Fruit fly (Drosophila melanogaster) whole organism, embryonic: Measurements from ENCODE around the gene CG6569.

Source experiments
- CG10321 ChIP-seq: fragments of 200-800 bp; sonication (Bioruptor generic); IDR thresholded peaks from 2 replicates; pipeline ENCODE4 v1.3.6; 2022; ENCODE audit warnings: missing biosample characterization, missing genetic modification characterization
- CG10462 ChIP-seq: fragments of 200-800 bp; sonication (Bioruptor generic); optimal IDR thresholded peaks from 2 replicates; lab custom pipeline; 2016; ENCODE audit warnings: missing biosample characterization, missing genetic modification characterization
- CG11247 ChIP-seq: fragments of 200-800 bp; sonication (Bioruptor generic); IDR thresholded peaks from 2 replicates; pipeline ENCODE4 v1.3.6; 2022; ENCODE audit warnings: missing biosample characterization, missing genetic modification characterization
- CG12104 ChIP-seq: fragments of 200-800 bp; sonication (Bioruptor generic); optimal IDR thresholded peaks from 3 replicates; lab custom pipeline; 2016; ENCODE audit warnings: missing biosample characterization, missing genetic modification characterization
- CG13296 ChIP-seq: fragments of 200-800 bp; sonication (Bioruptor generic); optimal IDR thresholded peaks from 3 replicates; lab custom pipeline; 2018; ENCODE audit warnings: missing biosample characterization, mild to moderate bottlenecking, missing genetic modification characterization
- CG16779 ChIP-seq: fragments of 200-800 bp; sonication (Bioruptor generic); IDR thresholded peaks from 2 replicates; pipeline ENCODE4 v1.3.6; 2022; ENCODE audit warnings: missing biosample characterization, missing genetic modification characterization
- CG17186 ChIP-seq: fragments of 200-800 bp; sonication (Bioruptor generic); optimal IDR thresholded peaks from 3 replicates; lab custom pipeline; 2017; ENCODE audit warnings: missing biosample characterization, missing genetic modification reagents, missing genetic modification characterization
- CG17328 ChIP-seq: fragments of 200-800 bp; sonication (Bioruptor generic); IDR thresholded peaks from 2 replicates; pipeline ENCODE4 v1.3.6; 2022; ENCODE audit warnings: missing biosample characterization, missing genetic modification characterization
- CG1792 ChIP-seq: fragments of 200-800 bp; sonication (Bioruptor generic); optimal IDR thresholded peaks from 2 replicates; lab custom pipeline; 2016; ENCODE audit warnings: missing biosample characterization, missing genetic modification characterization
- CG18011 ChIP-seq: fragments of 200-800 bp; sonication (Bioruptor generic); optimal IDR thresholded peaks from 2 replicates; lab custom pipeline; 2017; ENCODE audit warnings: missing biosample characterization, missing genetic modification characterization, mild to moderate bottlenecking, moderate library complexity, missing genotype
- CG18619 ChIP-seq: fragments of 200-800 bp; sonication (Bioruptor generic); optimal IDR thresholded peaks from 3 replicates; lab custom pipeline; 2017; ENCODE audit warnings: missing biosample characterization, mild to moderate bottlenecking, missing genetic modification characterization
- CG31224 ChIP-seq: fragments of 200-800 bp; sonication (Bioruptor generic); IDR thresholded peaks from 2 replicates; pipeline ENCODE4 v1.3.6; 2022; ENCODE audit warnings: missing biosample characterization, missing genetic modification characterization
- CG32767 ChIP-seq: fragments of 200-800 bp; sonication (Bioruptor generic); IDR thresholded peaks from 2 replicates; pipeline ENCODE4 v1.3.6; 2022; ENCODE audit warnings: missing biosample characterization, missing genetic modification characterization
- CG4424 ChIP-seq: fragments of 200-800 bp; sonication (Bioruptor generic); optimal IDR thresholded peaks from 3 replicates; lab custom pipeline; 2016; ENCODE audit warnings: missing biosample characterization, missing genetic modification characterization
- CG4730 ChIP-seq: fragments of 200-800 bp; sonication (Bioruptor generic); IDR thresholded peaks from 2 replicates; pipeline ENCODE4 v1.3.6; 2022; ENCODE audit warnings: missing biosample characterization, missing genetic modification characterization
- CG6765 ChIP-seq: fragments of 200-800 bp; sonication (Bioruptor generic); optimal IDR thresholded peaks from 3 replicates; lab custom pipeline; 2017; ENCODE audit warnings: missing biosample characterization, mild to moderate bottlenecking, missing genetic modification characterization
- CG7839 ChIP-seq: fragments of 200-800 bp; sonication (Bioruptor generic); optimal IDR thresholded peaks from 3 replicates; lab custom pipeline; 2018; ENCODE audit warnings: missing biosample characterization, mild to moderate bottlenecking, missing genetic modification characterization, moderate library complexity
- CG8089 ChIP-seq: fragments of 200-800 bp; sonication (Bioruptor generic); optimal IDR thresholded peaks from 3 replicates; lab custom pipeline; 2016; ENCODE audit warnings: missing biosample characterization, missing genetic modification characterization
- CG8924 ChIP-seq: fragments of 200-800 bp; optimal IDR thresholded peaks from 3 replicates; lab custom pipeline; 2019; ENCODE audit warnings: missing biosample characterization, mild to moderate bottlenecking, missing genetic modification characterization, moderate library complexity
- CTCF ChIP-seq: fragments of 200-800 bp; sonication (Bioruptor generic); optimal IDR thresholded peaks from 2 replicates; lab custom pipeline; 2017; ENCODE audit warnings: missing biosample characterization, mild to moderate bottlenecking, missing genetic modification characterization, moderate library complexity
- Gsc ChIP-seq: fragments of 200-800 bp; sonication (Bioruptor generic); IDR thresholded peaks from 2 replicates; pipeline ENCODE4 v1.3.6; 2022; ENCODE audit warnings: missing biosample characterization, missing genetic modification characterization
- HmgZ ChIP-seq: fragments of 200-800 bp; sonication (Bioruptor generic); optimal IDR thresholded peaks from 2 replicates; lab custom pipeline; 2018; ENCODE audit warnings: missing biosample characterization, mild to moderate bottlenecking, missing genetic modification characterization
- Hsf ChIP-seq: fragments of 200-800 bp; sonication (Bioruptor generic); optimal IDR thresholded peaks from 3 replicates; lab custom pipeline; 2016; ENCODE audit warnings: missing biosample characterization, missing genetic modification characterization
- Jarid2 ChIP-seq: fragments of 200-800 bp; sonication (Bioruptor generic); optimal IDR thresholded peaks from 3 replicates; lab custom pipeline; 2017; ENCODE audit warnings: mild to moderate bottlenecking, missing biosample characterization, missing genetic modification reagents, missing genetic modification characterization
- Med ChIP-seq: fragments of 200-800 bp; sonication (Bioruptor generic); peaks from one replicate; lab custom pipeline; 2016; ENCODE audit warnings: missing biosample characterization, missing genetic modification characterization, mild to moderate bottlenecking, inconsistent platforms, moderate library complexity
- Myb ChIP-seq: fragments of 200-800 bp; sonication (Bioruptor generic); optimal IDR thresholded peaks from 2 replicates; lab custom pipeline; 2016; ENCODE audit warnings: missing biosample characterization, missing genetic modification characterization
- Ptx1 ChIP-seq: fragments of 200-800 bp; sonication (Bioruptor generic); IDR thresholded peaks from 2 replicates; pipeline ENCODE4 v1.3.6; 2022; ENCODE audit warnings: missing biosample characterization, missing genetic modification characterization
- Six4 ChIP-seq: fragments of 200-800 bp; sonication (Bioruptor generic); optimal IDR thresholded peaks from 2 replicates; lab custom pipeline; 2016; ENCODE audit warnings: missing biosample characterization, missing genetic modification characterization
- TFAM ChIP-seq: fragments of 200-800 bp; sonication (Bioruptor generic); optimal IDR thresholded peaks from 2 replicates; lab custom pipeline; 2017; ENCODE audit warnings: missing biosample characterization, missing genetic modification characterization, inconsistent platforms
- caup ChIP-seq: fragments of 200-800 bp; sonication (Bioruptor generic); optimal IDR thresholded peaks from 3 replicates; lab custom pipeline; 2017; ENCODE audit warnings: missing biosample characterization, mild to moderate bottlenecking, missing genetic modification characterization, moderate library complexity; ENCODE audit not compliant: severe bottlenecking
- cwo ChIP-seq: fragments of 200-800 bp; sonication (Bioruptor generic); optimal IDR thresholded peaks from 3 replicates; lab custom pipeline; 2017; ENCODE audit warnings: missing biosample characterization, missing genetic modification characterization, mild to moderate bottlenecking, moderate library complexity, missing genetic modification reagents
- dm ChIP-seq: fragments of 200-800 bp; sonication (Bioruptor generic); optimal IDR thresholded peaks from 3 replicates; lab custom pipeline; 2016; ENCODE audit warnings: missing biosample characterization, missing genetic modification characterization
- esg ChIP-seq: fragments of 200-800 bp; sonication (Bioruptor generic); conservative IDR thresholded peaks from 2 replicates; pipeline ENCODE4 v1.3.6; 2022; ENCODE audit warnings: missing biosample characterization, missing genetic modification characterization
- fd3F ChIP-seq: fragments of 200-800 bp; sonication (Bioruptor generic); optimal IDR thresholded peaks from 2 replicates; lab custom pipeline; 2018; ENCODE audit warnings: missing biosample characterization, mild to moderate bottlenecking, missing genetic modification characterization, moderate library complexity
- grn ChIP-seq: fragments of 200-800 bp; sonication (Bioruptor generic); optimal IDR thresholded peaks from 3 replicates; lab custom pipeline; 2017; ENCODE audit warnings: missing biosample characterization, missing genetic modification characterization
- gsb ChIP-seq: fragments of 200-800 bp; sonication (Bioruptor generic); IDR thresholded peaks from 2 replicates; pipeline ENCODE4 v1.3.6; 2022; ENCODE audit warnings: missing biosample characterization, missing genetic modification characterization
- hb ChIP-seq: fragments of 200-800 bp; sonication (Bioruptor generic); IDR thresholded peaks from 3 replicates; pipeline ENCODE4 v1.3.6; 2022; ENCODE audit warnings: missing biosample characterization, missing genetic modification characterization; ENCODE audit not compliant: partially characterized antibody
- her ChIP-seq: fragments of 200-800 bp; sonication (Bioruptor generic); optimal IDR thresholded peaks from 2 replicates; lab custom pipeline; 2016; ENCODE audit warnings: missing biosample characterization, missing genetic modification characterization
- hth ChIP-seq: fragments of >200 bp; optimal IDR thresholded peaks from 2 replicates; lab custom pipeline; 2017; ENCODE audit warnings: inconsistent platforms
- lola ChIP-seq, 3 experiments: fragments of >200 bp in 2 of 3; fragments of 200-800 bp in 1 of 3; sonication (Bioruptor generic) in 1 of 3; optimal IDR thresholded peaks; 2 replicates each; lab custom pipeline; 2017 to 2019; ENCODE audit warnings: missing biosample characterization in 3 of 3, missing genetic modification characterization in 3 of 3, mild to moderate bottlenecking in 1 of 3, moderate library complexity in 1 of 3
- maf-S ChIP-seq: fragments of 200-800 bp; sonication (Bioruptor generic); optimal IDR thresholded peaks from 2 replicates; lab custom pipeline; 2016; ENCODE audit warnings: missing biosample characterization, missing genetic modification characterization
- onecut ChIP-seq: fragments of 200-800 bp; sonication (Bioruptor generic); IDR thresholded peaks from 2 replicates; pipeline ENCODE4 v1.3.6; 2022; ENCODE audit warnings: missing biosample characterization, missing genetic modification characterization
- pita ChIP-seq: fragments of 200-800 bp; sonication (Bioruptor generic); optimal IDR thresholded peaks from 2 replicates; lab custom pipeline; 2017; ENCODE audit warnings: missing biosample characterization, mild to moderate bottlenecking, missing genetic modification characterization
- prd ChIP-seq, 3 experiments: fragments of >200 bp in 2 of 3; fragments of 200-800 bp in 1 of 3; sonication (Bioruptor generic) in 1 of 3; optimal IDR thresholded peaks in 2 of 3; IDR thresholded peaks in 1 of 3; 2 replicates in 2 of 3; 3 replicates in 1 of 3; pipeline versions ENCODE4 v1.3.6 to Lab custom; 2017 to 2022; ENCODE audit warnings: missing biosample characterization in 1 of 3, missing genetic modification characterization in 1 of 3
- repo ChIP-seq: fragments of 200-800 bp; sonication (Bioruptor generic); optimal IDR thresholded peaks from 2 replicates; lab custom pipeline; 2016; ENCODE audit warnings: missing biosample characterization, missing genetic modification characterization
- shn ChIP-seq: fragments of 200-800 bp; sonication (Bioruptor generic); optimal IDR thresholded peaks from 3 replicates; lab custom pipeline; 2016; ENCODE audit warnings: missing biosample characterization, missing genetic modification characterization
- slbo ChIP-seq: fragments of 200-800 bp; sonication (Bioruptor generic); IDR thresholded peaks from 2 replicates; pipeline ENCODE4 v1.3.6; 2022; ENCODE audit warnings: missing biosample characterization, missing genetic modification characterization
- sob ChIP-seq: fragments of 200-800 bp; sonication (Bioruptor generic); IDR thresholded peaks from 2 replicates; pipeline ENCODE4 v1.3.6; 2022; ENCODE audit warnings: missing biosample characterization, missing genetic modification characterization

The CG6569 gene

DNA sequence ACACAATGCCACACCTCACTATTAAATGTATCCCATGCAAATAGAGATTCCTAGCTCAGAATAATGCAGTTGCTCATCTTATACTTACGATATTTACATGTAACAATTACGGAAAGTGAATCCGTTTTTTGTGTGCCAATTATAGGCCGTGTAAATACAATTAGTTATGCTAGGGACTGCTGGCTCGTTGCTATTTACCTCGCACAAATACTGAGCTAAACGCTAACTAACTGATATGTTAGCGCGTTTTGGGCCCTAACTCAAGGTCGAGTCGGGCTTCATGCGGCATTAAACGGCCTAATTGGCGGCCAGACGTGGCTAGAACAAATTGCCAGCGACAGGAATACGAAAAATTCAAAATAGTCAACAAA lies 10.9 kb downstream of the CG6569 start (continued):
- TF ChIP-seq caup (GFP tag; lab: Kevin White, UChicago) (no peak), CG8924 (tag; lab: Kevin White, UChicago) (no peak), CG13296 (GFP tag; lab: Kevin White, UChicago) (peak; percentile 32)

DNA sequence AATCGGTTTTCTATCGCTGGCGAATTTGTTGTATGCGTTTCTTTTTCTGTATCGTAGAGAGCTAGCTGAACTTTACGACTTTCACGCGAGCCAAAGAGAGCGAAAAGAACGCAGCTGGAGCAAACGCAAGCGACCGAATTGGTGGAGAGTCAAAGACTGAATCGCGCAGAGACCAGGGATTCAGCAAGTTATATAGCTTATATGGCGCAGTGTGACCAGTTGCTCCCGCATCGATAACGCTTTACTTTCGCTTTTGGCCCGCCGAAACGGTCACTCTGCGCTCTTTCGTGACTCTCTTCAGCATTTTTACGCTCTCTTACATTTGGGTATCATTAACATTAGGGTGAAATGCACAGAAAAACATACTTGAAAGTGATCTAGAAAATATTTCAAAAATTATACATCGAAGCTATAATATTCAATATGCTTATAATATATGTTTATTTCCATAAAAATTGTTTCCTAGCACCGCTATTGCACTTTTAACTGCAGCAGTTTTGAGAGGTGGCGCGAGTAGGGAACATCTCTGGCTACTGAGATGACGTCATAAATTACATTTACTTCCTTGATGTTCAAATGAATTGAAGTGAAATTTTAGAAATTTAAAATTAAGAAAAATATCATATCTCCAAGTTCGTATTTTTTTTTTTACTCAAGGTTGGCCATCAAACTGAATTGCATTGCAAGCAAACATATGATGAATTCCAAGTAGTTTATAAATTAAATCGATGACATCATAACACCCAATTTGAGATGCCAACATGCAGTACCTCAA lies 11.4 kb downstream of the CG6569 start, which contains the start of gene glec:
Gene glec, minus strand, starts transcription at position 169 of the 775 bp plus-strand sequence.
- peak; percentile 51 for TF ChIP-seq maf-S (GFP tag; lab: Kevin White, UChicago)
- no peak for TF ChIP-seq CG18619 (GFP tag; lab: Kevin White, UChicago)
- TF ChIP-seq CG17186 (GFP tag; lab: Kevin White, UChicago) = no peak
- TF ChIP-seq her (GFP tag; lab: Kevin White, UChicago) = peak; percentile 61
- TF ChIP-seq CG10462 (GFP tag; lab: Kevin White, UChicago) = no peak
- TF ChIP-seq dm (GFP tag; lab: Kevin White, UChicago) = no peak
- no peak for TF ChIP-seq hb (GFP tag; lab: Robert Waterston, UW)
- 0 out of 2 replicates have a peak, but pooled peaks have one; percentile 6 for TF ChIP-seq esg
- TF ChIP-seq CG7839 = peak; percentile 32
- no peak for TF ChIP-seq shn (GFP tag; lab: Kevin White, UChicago)
- TF ChIP-seq CG16779 = no peak
- TF ChIP-seq Med (GFP tag; lab: Kevin White, UChicago) = peak; percentile 93
- TF ChIP-seq CG4424 (GFP tag; lab: Kevin White, UChicago) = no peak
- TF ChIP-seq hth (lab: Kevin White, UChicago) = no peak
- peak; percentile 9 for TF ChIP-seq Myb (GFP tag; lab: Kevin White, UChicago)
- TF ChIP-seq CG11247 (GFP tag; lab: Robert Waterston, UW) = no peak; the same call in 1 of the 2 replicates
- peak; percentile 19 for TF ChIP-seq CTCF (GFP tag; lab: Kevin White, UChicago)
- TF ChIP-seq Gsc (GFP tag; lab: Robert Waterston, UW) = no peak
- peak; percentile 65 for TF ChIP-seq HmgZ (tag; lab: Kevin White, UChicago)
- TF ChIP-seq CG4730 (GFP tag; lab: Robert Waterston, UW) = no peak
- TF ChIP-seq Hsf = no peak
- no peak for TF ChIP-seq fd3F (GFP tag; lab: Kevin White, UChicago)
- TF ChIP-seq pita (GFP tag; lab: Kevin White, UChicago) = no peak
- TF ChIP-seq onecut (GFP tag; lab: Robert Waterston, UW) = peak; percentile 62
- TF ChIP-seq prd (optimal IDR thresholded peaks at IDR 0.05; lab: Kevin White, UChicago) = no peak
- TF ChIP-seq prd (GFP tag; IDR thresholded peaks at IDR 0.05; lab: Robert Waterston, UW) = peak; percentile 24; the same call in 2 of the 3 replicates
- 0 out of 2 replicates have a peak, but pooled peaks have one; percentile 5 for TF ChIP-seq CG31224
- peak; percentile 11 for TF ChIP-seq CG8089 (GFP tag; lab: Kevin White, UChicago)
- no peak for TF ChIP-seq cwo (GFP tag; lab: Kevin White, UChicago)
- no peak for TF ChIP-seq CG12104 (GFP tag; lab: Kevin White, UChicago)
- TF ChIP-seq Ptx1 (GFP tag; lab: Robert Waterston, UW) = peak; percentile 23; the same call in 1 of the 2 replicates
- peak; percentile 45; the same call in 1 of the 2 replicates for TF ChIP-seq CG17328
- peak; percentile 34; the same call in 1 of the 2 replicates for TF ChIP-seq sob (GFP tag; lab: Robert Waterston, UW)
- TF ChIP-seq slbo (GFP tag; lab: Robert Waterston, UW) = peak; percentile 46; the same call in 1 of the 2 replicates
- TF ChIP-seq CG6765 (GFP tag; lab: Kevin White, UChicago) = no peak
- TF ChIP-seq gsb = peak; percentile 32; the same call in 1 of the 2 replicates
- TF ChIP-seq Jarid2 = peak; percentile 99
- TF ChIP-seq CG32767 (GFP tag; lab: Robert Waterston, UW) = no peak
- peak; percentile 0 for TF ChIP-seq repo (GFP tag; lab: Kevin White, UChicago)
- no peak for TF ChIP-seq CG18011 (GFP tag; lab: Kevin White, UChicago)
- TF ChIP-seq lola (GFP tag; optimal IDR thresholded peaks at IDR 0.05; lab: Kevin White, UChicago) = peak in 1 of 3 experiments; percentile 48
- TF ChIP-seq grn (GFP tag; lab: Kevin White, UChicago) = peak; percentile 7
- TF ChIP-seq CG10321 (GFP tag; lab: Robert Waterston, UW) = no peak
- TF ChIP-seq CG1792 (GFP tag; lab: Kevin White, UChicago) = peak; percentile 7
- no peak for TF ChIP-seq TFAM (GFP tag; lab: Kevin White, UChicago)
- TF ChIP-seq Six4 (GFP tag; lab: Kevin White, UChicago) = no peak
